Worm (Caenorhabditis elegans) whole organism, late embryonic: ENCODE measurements around the gene C06B3.16.

Experiments
- F13H6.1 ChIP-seq: sonication (generic microtip); optimal IDR thresholded peaks from 2 replicates; lab custom pipeline; 2016; ENCODE audit warnings: missing genetic modification characterization, missing compliant biosample characterization
- syd-9 ChIP-seq: sonication (generic microtip); optimal IDR thresholded peaks from 2 replicates; lab custom pipeline; 2016; ENCODE audit warnings: mild to moderate bottlenecking, missing genetic modification characterization, moderate library complexity, missing compliant biosample characterization
- zip-5 ChIP-seq: sonication (generic microtip); optimal IDR thresholded peaks from 2 replicates; lab custom pipeline; 2016; ENCODE audit warnings: missing genetic modification characterization, missing compliant biosample characterization

DNA sequence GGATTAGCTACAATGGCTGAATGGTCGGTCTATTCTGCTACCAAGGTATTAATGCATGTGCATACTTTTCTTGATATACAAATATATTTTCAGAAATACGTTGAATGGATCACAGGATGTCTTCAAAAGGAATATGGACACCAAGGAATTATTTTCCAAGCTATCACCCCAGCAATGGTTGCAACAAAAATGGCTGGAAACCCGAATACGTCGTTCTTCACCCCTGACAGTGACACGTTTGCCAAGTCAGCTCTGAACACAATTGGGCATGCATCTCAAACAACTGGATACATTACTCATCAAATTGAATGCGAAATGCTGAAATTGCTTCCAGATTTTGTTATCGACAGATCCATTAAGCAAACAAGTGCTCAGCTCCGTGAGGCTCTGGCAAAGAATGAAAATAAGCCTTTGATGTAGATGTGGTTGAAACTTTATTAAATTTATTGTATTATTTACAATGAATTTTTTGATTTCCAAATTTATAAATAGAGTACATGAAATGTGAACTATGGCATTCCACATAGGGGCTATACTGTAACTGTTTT is 23.7 kb upstream of the C06B3.16 start:
- TF ChIP-seq syd-9 (tag; lab: Kevin White, UChicago) = no peak
- no peak for TF ChIP-seq zip-5 (tag; lab: Kevin White, UChicago)
- no peak for TF ChIP-seq F13H6.1 (tag; lab: Kevin White, UChicago)
